Worm (Caenorhabditis elegans): ENCODE results near the gene F14B8.4.

F14B8.4 gene

ce11 chrX:6901078-6901477, 1.3 kb upstream of the F14B8.4 start, which contains the start of gene pes-23:
TSS of gene pes-23 (plus strand) at chrX:6901378.
- TF ChIP-seq nhr-43 (tag; optimal IDR thresholded peaks at IDR 0.05; ENCODE audit: poor library complexity, severe bottlenecking) (no peak), eor-1 (tag; optimal IDR thresholded peaks at IDR 0.05) (no peak), fkh-2 (tag; optimal IDR thresholded peaks at IDR 0.05) (no peak), pqm-1 (tag; optimal IDR thresholded peaks at IDR 0.05) (no peak), nhr-11 (tag; optimal IDR thresholded peaks at IDR 0.05) (no peak), ztf-11 (tag; optimal IDR thresholded peaks at IDR 0.05) (no peak), R02D3.7 (tag; optimal IDR thresholded peaks at IDR 0.05) (no peak), ceh-16 (tag; optimal IDR thresholded peaks at IDR 0.05) (no peak), lin-15B (tag; optimal IDR thresholded peaks at IDR 0.05) (no peak), mdl-1 (tag; optimal IDR thresholded peaks at IDR 0.05) (no peak), ceh-28 (tag; optimal IDR thresholded peaks at IDR 0.05) (no peak), egl-5 (tag; optimal IDR thresholded peaks at IDR 0.05) (no peak), nfya-1 (tag; optimal IDR thresholded peaks at IDR 0.05; ENCODE audit: insufficient read depth) (no peak), nhr-25 (tag; optimal IDR thresholded peaks at IDR 0.05) (no peak), nhr-237 (tag; optimal IDR thresholded peaks at IDR 0.05) (no peak)

- TF ChIP-seq egl-5 (tag; optimal IDR thresholded peaks at IDR 0.05) (peak; percentile 87), lin-39 (tag; optimal IDR thresholded peaks at IDR 0.05) (peak; percentile 35), elt-1 (tag; optimal IDR thresholded peaks at IDR 0.05) (peak; percentile 41), R02D3.7 (tag; optimal IDR thresholded peaks at IDR 0.05) (no peak), eor-1 (tag; optimal IDR thresholded peaks at IDR 0.05) (no peak), pqm-1 (tag; optimal IDR thresholded peaks at IDR 0.05) (no peak)
Measured at ce11 chrX:6894104-6894503, 5.6 kb downstream of the F14B8.4 start.

ce11 chrX:6893074-6893473, 6.7 kb downstream of the F14B8.4 start:
- TF ChIP-seq fos-1 (tag; optimal IDR thresholded peaks at IDR 0.05), result no peak
- no peak for TF ChIP-seq egl-27 (tag; optimal IDR thresholded peaks at IDR 0.05)
- no peak for TF ChIP-seq lin-15B (tag; optimal IDR thresholded peaks at IDR 0.05)
- no peak for TF ChIP-seq ceh-82 (tag; optimal IDR thresholded peaks at IDR 0.05)
- TF ChIP-seq nhr-67 (tag; optimal IDR thresholded peaks at IDR 0.05), result no peak

- TF ChIP-seq tbx-2 (tag; optimal IDR thresholded peaks at IDR 0.05) (no peak), sea-2 (GFP tag; optimal IDR thresholded peaks at IDR 0.05) (no peak), ztf-4 (tag; optimal IDR thresholded peaks at IDR 0.05) (no peak), nhr-23 (tag; optimal IDR thresholded peaks at IDR 0.05) (no peak), snpc-4 (tag; optimal IDR thresholded peaks at IDR 0.05) (no peak)
Measured at ce11 chrX:6889374-6889773, 10.4 kb downstream of the F14B8.4 start, which contains the start of gene unc-6. TSS of gene unc-6 (plus strand) at chrX:6889674.

DNA sequence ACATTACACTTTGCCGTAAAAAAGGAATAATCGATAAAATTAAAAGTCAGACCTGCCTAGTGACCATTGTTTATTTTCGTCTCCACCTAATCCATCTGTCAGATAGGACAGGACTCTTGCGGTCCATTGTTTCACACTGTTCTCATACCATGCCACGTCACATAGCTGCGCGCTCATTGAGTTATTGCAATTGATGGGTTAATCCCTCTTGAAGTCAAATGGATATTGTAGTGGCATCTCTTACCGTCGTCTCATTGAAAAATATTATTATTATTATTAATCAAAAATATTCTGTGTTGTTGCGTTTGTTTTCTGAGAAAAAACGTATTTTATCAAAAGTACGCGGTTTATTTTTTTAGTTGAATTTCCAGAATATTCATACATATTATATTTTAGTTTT, 11.5 kb downstream of the F14B8.4 start:
- TF ChIP-seq unc-62 (GFP tag; optimal IDR thresholded peaks at IDR 0.05), result no peak
- no peak for TF ChIP-seq nhr-28 (tag; optimal IDR thresholded peaks at IDR 0.05)
- TF ChIP-seq ZK546.5 (tag; optimal IDR thresholded peaks at IDR 0.05), result no peak
- TF ChIP-seq mdl-1 (tag; optimal IDR thresholded peaks at IDR 0.05), result no peak
- no peak for TF ChIP-seq ceh-9 (tag; optimal IDR thresholded peaks at IDR 0.05)
- no peak for TF ChIP-seq pqm-1 (tag; optimal IDR thresholded peaks at IDR 0.05)
- no peak for TF ChIP-seq mml-1 (tag; optimal IDR thresholded peaks at IDR 0.05)
- no peak for TF ChIP-seq zag-1 (tag; optimal IDR thresholded peaks at IDR 0.05)
- TF ChIP-seq ztf-4 (tag; optimal IDR thresholded peaks at IDR 0.05), result no peak
- TF ChIP-seq nhr-237 (tag; optimal IDR thresholded peaks at IDR 0.05), result no peak
- TF ChIP-seq nhr-77 (tag; optimal IDR thresholded peaks at IDR 0.05), result no peak
- no peak for TF ChIP-seq lsy-12 (tag; optimal IDR thresholded peaks at IDR 0.05)
- TF ChIP-seq nhr-23 (tag; optimal IDR thresholded peaks at IDR 0.05), result no peak
- no peak for TF ChIP-seq egl-27 (tag; optimal IDR thresholded peaks at IDR 0.05)
